Fruit fly (Drosophila melanogaster) whole organism, embryonic: ENCODE results near the gene Acn.

Experiments
- Antp ChIP-seq: fragments of 200-800 bp; sonication (Bioruptor generic); optimal IDR thresholded peaks from 3 replicates; lab custom pipeline; 2016; ENCODE audit warnings: missing biosample characterization, missing genetic modification characterization
- Asciz ChIP-seq: fragments of 200-800 bp; sonication (Bioruptor generic); optimal IDR thresholded peaks from 2 replicates; lab custom pipeline; 2017; ENCODE audit warnings: missing biosample characterization, mild to moderate bottlenecking, missing genetic modification characterization, missing genetic modification reagents
- Atf3 ChIP-seq: fragments of 200-800 bp; sonication (Bioruptor generic); optimal IDR thresholded peaks from 3 replicates; lab custom pipeline; 2016; ENCODE audit warnings: missing biosample characterization, missing genetic modification characterization
- CG10543 ChIP-seq: fragments of 200-800 bp; sonication (Bioruptor generic); optimal IDR thresholded peaks from 3 replicates; lab custom pipeline; 2017; ENCODE audit warnings: missing biosample characterization, mild to moderate bottlenecking, missing genetic modification characterization, moderate library complexity
- CG11456 ChIP-seq: fragments of 200-800 bp; sonication (Bioruptor generic); IDR thresholded peaks from 3 replicates; pipeline ENCODE4 v1.3.6; 2022; ENCODE audit warnings: missing biosample characterization, missing genetic modification characterization
- CG11504 ChIP-seq: fragments of 200-800 bp; sonication (Bioruptor generic); optimal IDR thresholded peaks from 3 replicates; lab custom pipeline; 2019; ENCODE audit warnings: missing biosample characterization, mild to moderate bottlenecking, missing genetic modification characterization, moderate library complexity
- CG12071 ChIP-seq: fragments of 200-800 bp; sonication (Bioruptor generic); optimal IDR thresholded peaks from 3 replicates; lab custom pipeline; 2018; ENCODE audit warnings: missing biosample characterization, mild to moderate bottlenecking, missing genetic modification characterization
- CG12744 ChIP-seq: fragments of 200-800 bp; sonication (Bioruptor generic); optimal IDR thresholded peaks from 2 replicates; lab custom pipeline; 2016; ENCODE audit warnings: missing biosample characterization, missing genetic modification characterization
- CG12942 ChIP-seq: fragments of 200-800 bp; sonication (Bioruptor generic); optimal IDR thresholded peaks from 3 replicates; lab custom pipeline; 2016; ENCODE audit warnings: missing biosample characterization, missing genetic modification characterization
- CG13296 ChIP-seq: fragments of 200-800 bp; sonication (Bioruptor generic); optimal IDR thresholded peaks from 3 replicates; lab custom pipeline; 2018; ENCODE audit warnings: missing biosample characterization, mild to moderate bottlenecking, missing genetic modification characterization
- CG1647 ChIP-seq: fragments of 200-800 bp; sonication (Bioruptor generic); optimal IDR thresholded peaks from 3 replicates; lab custom pipeline; 2016; ENCODE audit warnings: missing biosample characterization, missing genetic modification characterization
- CG1792 ChIP-seq: fragments of 200-800 bp; sonication (Bioruptor generic); optimal IDR thresholded peaks from 2 replicates; lab custom pipeline; 2016; ENCODE audit warnings: missing biosample characterization, missing genetic modification characterization
- CG1832 ChIP-seq: fragments of 200-800 bp; sonication (Bioruptor generic); optimal IDR thresholded peaks from 2 replicates; lab custom pipeline; 2017; ENCODE audit warnings: missing biosample characterization, mild to moderate bottlenecking, missing genetic modification characterization, inconsistent platforms
- CG33213 ChIP-seq: fragments of 200-800 bp; sonication (Bioruptor generic); optimal IDR thresholded peaks from 3 replicates; lab custom pipeline; 2016; ENCODE audit warnings: missing biosample characterization, missing genetic modification characterization
- CG42726 ChIP-seq: fragments of 200-800 bp; sonication (Bioruptor generic); IDR thresholded peaks from 2 replicates; pipeline ENCODE4 v1.3.6; 2022; ENCODE audit warnings: missing biosample characterization, missing genetic modification characterization; ENCODE audit not compliant: partially characterized antibody
- CG5953 ChIP-seq: fragments of 200-800 bp; sonication (Bioruptor generic); IDR thresholded peaks from 2 replicates; pipeline ENCODE4 v1.3.6; 2022; ENCODE audit warnings: missing biosample characterization, missing genetic modification characterization
- CG6175 ChIP-seq: fragments of 200-800 bp; sonication (Bioruptor generic); IDR thresholded peaks from 3 replicates; pipeline ENCODE4 v1.3.6; 2022; ENCODE audit warnings: missing biosample characterization, missing genetic modification characterization
- CG6654 ChIP-seq: fragments of 200-800 bp; sonication (Bioruptor generic); optimal IDR thresholded peaks from 2 replicates; lab custom pipeline; 2017; ENCODE audit warnings: missing biosample characterization, mild to moderate bottlenecking, missing genetic modification characterization
- CG7556 ChIP-seq: fragments of 200-800 bp; sonication (Bioruptor generic); optimal IDR thresholded peaks from 2 replicates; lab custom pipeline; 2017; ENCODE audit warnings: missing biosample characterization, mild to moderate bottlenecking, missing genetic modification characterization
- CG7745 ChIP-seq: fragments of 200-800 bp; sonication (Bioruptor generic); optimal IDR thresholded peaks from 2 replicates; lab custom pipeline; 2018; ENCODE audit warnings: missing biosample characterization, mild to moderate bottlenecking, missing genetic modification characterization, moderate library complexity
- CG7839 ChIP-seq: fragments of 200-800 bp; sonication (Bioruptor generic); optimal IDR thresholded peaks from 3 replicates; lab custom pipeline; 2018; ENCODE audit warnings: missing biosample characterization, mild to moderate bottlenecking, missing genetic modification characterization, moderate library complexity
- CG9727 ChIP-seq: fragments of 200-800 bp; sonication (Bioruptor generic); optimal IDR thresholded peaks from 3 replicates; lab custom pipeline; 2017; ENCODE audit warnings: missing biosample characterization, mild to moderate bottlenecking, missing genetic modification characterization
- CHES-1-like ChIP-seq: fragments of 200-800 bp; sonication (Bioruptor generic); optimal IDR thresholded peaks from 2 replicates; lab custom pipeline; 2016; ENCODE audit warnings: missing biosample characterization, missing genetic modification characterization
- HmgZ ChIP-seq: fragments of 200-800 bp; sonication (Bioruptor generic); optimal IDR thresholded peaks from 2 replicates; lab custom pipeline; 2018; ENCODE audit warnings: missing biosample characterization, mild to moderate bottlenecking, missing genetic modification characterization
- Myb ChIP-seq: fragments of 200-800 bp; sonication (Bioruptor generic); optimal IDR thresholded peaks from 2 replicates; lab custom pipeline; 2016; ENCODE audit warnings: missing biosample characterization, missing genetic modification characterization
- PHDP ChIP-seq: fragments of 200-800 bp; sonication (Bioruptor generic); optimal IDR thresholded peaks from 3 replicates; lab custom pipeline; 2018; ENCODE audit warnings: missing biosample characterization, mild to moderate bottlenecking, missing genetic modification characterization, moderate library complexity
- Ravus ChIP-seq: fragments of 200-800 bp; sonication (Bioruptor generic); IDR thresholded peaks from 2 replicates; pipeline ENCODE4 v1.3.6; 2022; ENCODE audit warnings: missing biosample characterization, missing genetic modification characterization
- Sry-β ChIP-seq: fragments of 200-800 bp; sonication (Bioruptor generic); optimal IDR thresholded peaks from 2 replicates; lab custom pipeline; 2018; ENCODE audit warnings: missing biosample characterization, mild to moderate bottlenecking, missing genetic modification characterization, moderate library complexity
- Sry-δ ChIP-seq: fragments of 200-800 bp; sonication (Bioruptor generic); optimal IDR thresholded peaks from 2 replicates; lab custom pipeline; 2016; ENCODE audit warnings: missing biosample characterization, missing genetic modification characterization
- bcd ChIP-seq: fragments of 200-800 bp; sonication (Bioruptor generic); optimal IDR thresholded peaks from 2 replicates; lab custom pipeline; 2017; ENCODE audit warnings: missing biosample characterization, mild to moderate bottlenecking, missing genetic modification characterization
- cg ChIP-seq: fragments of 200-800 bp; sonication (Bioruptor generic); optimal IDR thresholded peaks from 3 replicates; lab custom pipeline; 2019; ENCODE audit warnings: missing biosample characterization, mild to moderate bottlenecking, missing genetic modification characterization, moderate library complexity
- chinmo ChIP-seq: fragments of 200-800 bp; sonication (Bioruptor generic); IDR thresholded peaks from 4 replicates; pipeline ENCODE4 v1.3.6; 2022; ENCODE audit warnings: missing biosample characterization, missing genetic modification characterization; ENCODE audit not compliant: partially characterized antibody
- ems ChIP-seq: fragments of 200-800 bp; sonication (Bioruptor generic); optimal IDR thresholded peaks from 3 replicates; lab custom pipeline; 2016; ENCODE audit warnings: missing biosample characterization, missing genetic modification characterization
- fd102C ChIP-seq: fragments of 200-800 bp; sonication (Bioruptor generic); optimal IDR thresholded peaks from 2 replicates; lab custom pipeline; 2018; ENCODE audit warnings: missing biosample characterization, mild to moderate bottlenecking, missing genetic modification characterization, moderate library complexity
- gem ChIP-seq: fragments of 200-800 bp; sonication (Bioruptor generic); optimal IDR thresholded peaks from 2 replicates; lab custom pipeline; 2019; ENCODE audit warnings: missing biosample characterization, mild to moderate bottlenecking, missing genetic modification characterization, moderate library complexity
- ken ChIP-seq: fragments of 200-800 bp; sonication (Bioruptor generic); IDR thresholded peaks from 3 replicates; pipeline ENCODE4 v1.3.6; 2022; ENCODE audit warnings: missing biosample characterization, missing genetic modification characterization
- luna ChIP-seq: fragments of 200-800 bp; sonication (Bioruptor generic); optimal IDR thresholded peaks from 2 replicates; lab custom pipeline; 2016; ENCODE audit warnings: missing biosample characterization, missing genetic modification characterization
- nom ChIP-seq: fragments of 200-800 bp; sonication (Bioruptor generic); optimal IDR thresholded peaks from 2 replicates; lab custom pipeline; 2017; ENCODE audit warnings: missing biosample characterization, missing genetic modification characterization, mild to moderate bottlenecking, moderate library complexity, missing genetic modification reagents
- onecut ChIP-seq: fragments of 200-800 bp; sonication (Bioruptor generic); IDR thresholded peaks from 2 replicates; pipeline ENCODE4 v1.3.6; 2022; ENCODE audit warnings: missing biosample characterization, missing genetic modification characterization
- org-1 ChIP-seq: fragments of 200-800 bp; sonication (Bioruptor generic); optimal IDR thresholded peaks from 2 replicates; lab custom pipeline; 2017; ENCODE audit warnings: missing biosample characterization, missing genetic modification characterization
- phol ChIP-seq: fragments of 200-800 bp; sonication (Bioruptor generic); optimal IDR thresholded peaks from 3 replicates; lab custom pipeline; 2018; ENCODE audit warnings: missing biosample characterization, mild to moderate bottlenecking, missing genetic modification characterization, moderate library complexity
- row ChIP-seq: fragments of 200-800 bp; sonication (Bioruptor generic); IDR thresholded peaks from 3 replicates; pipeline ENCODE4 v1.3.6; 2022; ENCODE audit warnings: missing biosample characterization, missing genetic modification characterization
- seq ChIP-seq: fragments of 200-800 bp; sonication (Bioruptor generic); IDR thresholded peaks from 2 replicates; pipeline ENCODE4 v1.3.6; 2022; ENCODE audit warnings: missing biosample characterization, missing genetic modification characterization
- sim ChIP-seq: fragments of 200-800 bp; sonication (Bioruptor generic); IDR thresholded peaks from 2 replicates; pipeline ENCODE4 v1.3.6; 2022; ENCODE audit warnings: missing biosample characterization, missing genetic modification characterization
- slou ChIP-seq: fragments of 200-800 bp; sonication (Bioruptor generic); optimal IDR thresholded peaks from 3 replicates; lab custom pipeline; 2016; ENCODE audit warnings: missing biosample characterization, missing genetic modification characterization
- sug ChIP-seq: fragments of 200-800 bp; optimal IDR thresholded peaks from 2 replicates; lab custom pipeline; 2019; ENCODE audit warnings: missing biosample characterization, mild to moderate bottlenecking, missing genetic modification characterization, moderate library complexity
- twi ChIP-seq: fragments of 200-800 bp; optimal IDR thresholded peaks from 2 replicates; lab custom pipeline; 2019; ENCODE audit warnings: missing biosample characterization, mild to moderate bottlenecking, missing genetic modification characterization, moderate library complexity
- zen ChIP-seq: fragments of 200-800 bp; sonication (Bioruptor generic); optimal IDR thresholded peaks from 3 replicates; lab custom pipeline; 2018; ENCODE audit warnings: missing biosample characterization, mild to moderate bottlenecking, missing genetic modification characterization, moderate library complexity
- zen2 ChIP-seq: fragments of 200-800 bp; sonication (Bioruptor generic); IDR thresholded peaks from 3 replicates; pipeline ENCODE4 v1.3.6; 2022; ENCODE audit warnings: missing biosample characterization, missing genetic modification characterization; ENCODE audit not compliant: partially characterized antibody

The Acn gene

dm6 chr2L:19023972-19024743, 21.0 kb upstream of the Acn start (continued):
- TF ChIP-seq CG12942: peak; percentile 35
- TF ChIP-seq CG12071: peak; percentile 25
- peak; percentile 67 for TF ChIP-seq sug (tag; lab: Kevin White, UChicago)
- TF ChIP-seq phol: peak; percentile 75
- TF ChIP-seq CG7745 (tag; lab: Kevin White, UChicago): no peak
- TF ChIP-seq Antp (GFP tag; lab: Kevin White, UChicago): no peak
- TF ChIP-seq sim (GFP tag; lab: Robert Waterston, UW): no peak
- peak; percentile 70 for TF ChIP-seq CG9727 (GFP tag; lab: Kevin White, UChicago)
- TF ChIP-seq nom: peak; percentile 41
- TF ChIP-seq org-1 (GFP tag; lab: Kevin White, UChicago): peak; percentile 74
- TF ChIP-seq Sry-δ (GFP tag; lab: Kevin White, UChicago): no peak
- peak; percentile 70 for TF ChIP-seq row (GFP tag; lab: Robert Waterston, UW)
- TF ChIP-seq CG1647 (GFP tag; lab: Kevin White, UChicago): no peak
- no peak for TF ChIP-seq CG33213 (GFP tag; lab: Kevin White, UChicago)
- peak; percentile 94 for TF ChIP-seq CG7556 (GFP tag; lab: Kevin White, UChicago)
- TF ChIP-seq Myb (GFP tag; lab: Kevin White, UChicago): no peak
- TF ChIP-seq CG13296 (GFP tag; lab: Kevin White, UChicago): peak; percentile 85
- TF ChIP-seq seq (GFP tag; lab: Robert Waterston, UW): peak; percentile 55; the same call in 1 of the 2 replicates
- TF ChIP-seq CG42726 (GFP tag; lab: Robert Waterston, UW): no peak
- no peak for TF ChIP-seq Atf3 (GFP tag; lab: Kevin White, UChicago)
- TF ChIP-seq Asciz (GFP tag; lab: Kevin White, UChicago): peak; percentile 47
- TF ChIP-seq CG10543 (GFP tag; lab: Kevin White, UChicago): peak; percentile 80
- TF ChIP-seq CG6654 (GFP tag; lab: Kevin White, UChicago): peak; percentile 23
- no peak for TF ChIP-seq Sry-β (GFP tag; lab: Kevin White, UChicago)
- peak; percentile 24 for TF ChIP-seq twi (tag; lab: Kevin White, UChicago)
- no peak; the same call in 2 of the 3 replicates for TF ChIP-seq ken (GFP tag; lab: Robert Waterston, UW)
- TF ChIP-seq CG1832 (GFP tag; lab: Kevin White, UChicago): no peak
- TF ChIP-seq CHES-1-like (GFP tag; lab: Kevin White, UChicago): no peak
- TF ChIP-seq HmgZ (tag; lab: Kevin White, UChicago): peak; percentile 65
- TF ChIP-seq bcd (GFP tag; lab: Kevin White, UChicago): peak; percentile 66
- peak; percentile 55; the same call in 1 of the 3 replicates for TF ChIP-seq CG11456
- TF ChIP-seq luna (GFP tag; lab: Kevin White, UChicago): no peak
- TF ChIP-seq fd102C (GFP tag; lab: Kevin White, UChicago): no peak
- TF ChIP-seq CG7839 (tag; lab: Kevin White, UChicago): peak; percentile 82
- no peak for TF ChIP-seq cg
- TF ChIP-seq CG6175 (GFP tag; lab: Robert Waterston, UW): no peak
- peak; percentile 55 for TF ChIP-seq onecut (GFP tag; lab: Robert Waterston, UW)
- no peak for TF ChIP-seq zen
- no peak for TF ChIP-seq zen2 (GFP tag; lab: Robert Waterston, UW)
- TF ChIP-seq chinmo (GFP tag; lab: Robert Waterston, UW): 0 out of 4 replicates have a peak, but pooled peaks have one; percentile 38
- peak; percentile 89 for TF ChIP-seq CG11504 (tag; lab: Kevin White, UChicago)
- no peak for TF ChIP-seq ems (GFP tag; lab: Kevin White, UChicago)
- TF ChIP-seq CG5953 (GFP tag; lab: Robert Waterston, UW): no peak
- TF ChIP-seq gem (tag; lab: Kevin White, UChicago): peak; percentile 85
- TF ChIP-seq CG1792 (GFP tag; lab: Kevin White, UChicago): no peak
- no peak for TF ChIP-seq CG12744 (GFP tag; lab: Kevin White, UChicago)
- TF ChIP-seq slou (GFP tag; lab: Kevin White, UChicago): peak; percentile 56
- TF ChIP-seq Ravus (GFP tag; lab: Robert Waterston, UW): no peak
- peak; percentile 79 for TF ChIP-seq PHDP (tag; lab: Kevin White, UChicago)
